Worm (Caenorhabditis elegans) whole organism, young adult: ENCODE measurements around the gene F20G2.2.

Experiments used
- B0035.1 ChIP-seq: sonication (generic microtip); optimal IDR thresholded peaks from 2 replicates; lab custom pipeline; 2016; ENCODE audit warnings: missing genetic modification characterization, mild to moderate bottlenecking, missing compliant biosample characterization, missing genotype, missing genetic modification reagents
- D2030.7 ChIP-seq: fragments of 200-800 bp; sonication (Bioruptor generic); IDR thresholded peaks from 2 replicates; pipeline ENCODE4 v1.3.6; 2022; ENCODE audit warnings: missing genetic modification reagents, missing genetic modification characterization, missing compliant biosample characterization
- F10E7.11 ChIP-seq: sonication (generic microtip); optimal IDR thresholded peaks from 2 replicates; lab custom pipeline; 2017; ENCODE audit warnings: mild to moderate bottlenecking, missing genetic modification characterization, moderate library complexity, missing compliant biosample characterization
- F22D6.2 ChIP-seq: sonication (generic microtip); optimal IDR thresholded peaks from 2 replicates; lab custom pipeline; 2016; ENCODE audit warnings: mild to moderate bottlenecking, missing genetic modification characterization, missing compliant biosample characterization
- F39B2.1 ChIP-seq: fragments of 200-800 bp; sonication (Bioruptor generic); IDR thresholded peaks from 2 replicates; pipeline ENCODE4 v1.3.6; 2022; ENCODE audit warnings: missing genetic modification reagents, missing genetic modification characterization, missing compliant biosample characterization
- F57A8.1 ChIP-seq: fragments of 200-800 bp; sonication (Bioruptor generic); optimal IDR thresholded peaks from 2 replicates; lab custom pipeline; 2018; ENCODE audit warnings: mild to moderate bottlenecking, missing genetic modification characterization, moderate library complexity, missing compliant biosample characterization
- F57C9.4 ChIP-seq: sonication (generic microtip); optimal IDR thresholded peaks from 2 replicates; lab custom pipeline; 2017; ENCODE audit warnings: mild to moderate bottlenecking, missing genetic modification characterization, missing compliant biosample characterization
- Y67H2A.10 ChIP-seq: fragments of 200-800 bp; sonication (Bioruptor generic); conservative IDR thresholded peaks from 2 replicates; pipeline ENCODE4 v1.3.6; 2022; ENCODE audit warnings: missing genetic modification reagents, missing genetic modification characterization, missing compliant biosample characterization
- Y79H2A.3 ChIP-seq: fragments of 200-800 bp; sonication (Bioruptor generic); conservative IDR thresholded peaks from 2 replicates; pipeline ENCODE4 v1.3.6; 2022; ENCODE audit warnings: missing genetic modification reagents, missing genetic modification characterization, missing compliant biosample characterization
- Y95B8A.8 ChIP-seq: fragments of 200-800 bp; sonication (Bioruptor generic); IDR thresholded peaks from 2 replicates; pipeline ENCODE4 v1.3.6; 2022; ENCODE audit warnings: missing genetic modification reagents, missing genetic modification characterization, missing compliant biosample characterization
- akir-1 ChIP-seq: fragments of 200-800 bp; sonication (Bioruptor generic); optimal IDR thresholded peaks from 2 replicates; lab custom pipeline; 2018; ENCODE audit warnings: mild to moderate bottlenecking, missing genetic modification characterization, moderate library complexity, missing compliant biosample characterization
- aptf-2 ChIP-seq: fragments of 200-800 bp; sonication (Bioruptor generic); conservative IDR thresholded peaks from 2 replicates; pipeline ENCODE4 v1.3.6; 2022; ENCODE audit warnings: missing genetic modification reagents, missing genetic modification characterization, missing compliant biosample characterization
- aptf-3 ChIP-seq: fragments of 200-800 bp; sonication (Bioruptor generic); IDR thresholded peaks from 2 replicates; pipeline ENCODE4 v1.3.6; 2022; ENCODE audit warnings: missing genetic modification characterization, missing compliant biosample characterization
- attf-3 ChIP-seq: fragments of 200-800 bp; sonication (Bioruptor generic); conservative IDR thresholded peaks from 2 replicates; pipeline ENCODE4 v1.3.6; 2022; ENCODE audit warnings: missing genetic modification reagents, missing genetic modification characterization, missing compliant biosample characterization
- attf-6 ChIP-seq: fragments of 200-800 bp; sonication (Bioruptor generic); IDR thresholded peaks from 2 replicates; pipeline ENCODE4 v1.3.6; 2022; ENCODE audit warnings: missing genetic modification reagents, missing genetic modification characterization, missing compliant biosample characterization
- bed-2 ChIP-seq: fragments of 200-800 bp; sonication (Bioruptor generic); IDR thresholded peaks from 2 replicates; pipeline ENCODE4 v1.3.6; 2022; ENCODE audit warnings: missing genetic modification reagents, missing genetic modification characterization, missing compliant biosample characterization
- ccch-3 ChIP-seq: fragments of 200-800 bp; sonication (Bioruptor generic); optimal IDR thresholded peaks from 2 replicates; lab custom pipeline; 2018; ENCODE audit warnings: mild to moderate bottlenecking, missing genetic modification characterization, missing compliant biosample characterization
- cebp-1 ChIP-seq, 2 experiments: fragments of 200-800 bp in 1 of 2; sonication (Bioruptor generic) in 1 of 2; sonication (generic microtip) in 1 of 2; IDR thresholded peaks in 1 of 2; optimal IDR thresholded peaks in 1 of 2; 2 replicates each; pipeline versions ENCODE4 v1.3.6 to Lab custom; 2017 to 2022; ENCODE audit warnings: missing compliant biosample characterization in 2 of 2, missing genetic modification characterization in 2 of 2, mild to moderate bottlenecking in 1 of 2, missing genetic modification reagents in 1 of 2, moderate library complexity in 1 of 2
- ceh-91 ChIP-seq: fragments of 200-800 bp; sonication (Bioruptor generic); IDR thresholded peaks from 2 replicates; pipeline ENCODE4 v1.3.6; 2022; ENCODE audit warnings: missing genetic modification reagents, missing genetic modification characterization, missing compliant biosample characterization
- chd-7 ChIP-seq: sonication (generic microtip); optimal IDR thresholded peaks from 2 replicates; lab custom pipeline; 2016; ENCODE audit warnings: mild to moderate bottlenecking, missing genetic modification characterization, moderate library complexity, missing compliant biosample characterization
- egl-18 ChIP-seq: fragments of 200-800 bp; sonication (Bioruptor generic); IDR thresholded peaks from 2 replicates; pipeline ENCODE4 v1.3.6; 2022; ENCODE audit warnings: missing genetic modification reagents, missing genetic modification characterization, missing compliant biosample characterization
- ets-4 ChIP-seq: fragments of 200-800 bp; sonication (Bioruptor generic); optimal IDR thresholded peaks from 2 replicates; lab custom pipeline; 2018; ENCODE audit warnings: mild to moderate bottlenecking, missing genetic modification characterization, missing compliant biosample characterization
- gei-17 ChIP-seq: fragments of 200-800 bp; sonication (Bioruptor generic); optimal IDR thresholded peaks from 2 replicates; lab custom pipeline; 2018; ENCODE audit warnings: mild to moderate bottlenecking, missing genetic modification characterization, missing compliant biosample characterization
- him-1 ChIP-seq: sonication (generic microtip); optimal IDR thresholded peaks from 2 replicates; lab custom pipeline; 2016; ENCODE audit warnings: missing genotype, missing genetic modification reagents, missing genetic modification characterization, missing compliant biosample characterization
- hlh-12 ChIP-seq: sonication (generic microtip); optimal IDR thresholded peaks from 2 replicates; lab custom pipeline; 2016; ENCODE audit warnings: missing genetic modification characterization, missing compliant biosample characterization
- lin-54 ChIP-seq: fragments of 200-800 bp; sonication (Bioruptor generic); optimal IDR thresholded peaks from 2 replicates; lab custom pipeline; 2018; ENCODE audit warnings: mild to moderate bottlenecking, missing genetic modification characterization, missing compliant biosample characterization
- madf-10 ChIP-seq: sonication (generic microtip); optimal IDR thresholded peaks from 2 replicates; lab custom pipeline; 2016; ENCODE audit warnings: mild to moderate bottlenecking, missing genetic modification characterization, missing compliant biosample characterization
- madf-6 ChIP-seq: fragments of 200-800 bp; sonication (Bioruptor generic); IDR thresholded peaks from 2 replicates; pipeline ENCODE4 v1.3.6; 2022; ENCODE audit warnings: missing genetic modification reagents, missing genetic modification characterization, missing compliant biosample characterization
- mcd-1 ChIP-seq: fragments of 200-800 bp; sonication (Bioruptor generic); IDR thresholded peaks from 2 replicates; pipeline ENCODE4 v1.3.6; 2022; ENCODE audit warnings: missing genetic modification reagents, missing genetic modification characterization, missing compliant biosample characterization
- mxl-1 ChIP-seq: sonication (generic microtip); optimal IDR thresholded peaks from 2 replicates; lab custom pipeline; 2016; ENCODE audit warnings: missing genetic modification characterization, missing compliant biosample characterization
- nfya-2 ChIP-seq: fragments of 200-800 bp; sonication (Bioruptor generic); IDR thresholded peaks from 2 replicates; pipeline ENCODE4 v1.3.6; 2022; ENCODE audit warnings: missing genetic modification reagents, missing genetic modification characterization, missing compliant biosample characterization
- nfyb-1 ChIP-seq: fragments of 200-800 bp; sonication (Bioruptor generic); IDR thresholded peaks from 2 replicates; pipeline ENCODE4 v1.3.6; 2022; ENCODE audit warnings: missing genetic modification reagents, missing genetic modification characterization, missing compliant biosample characterization
- nhr-179 ChIP-seq: sonication (generic microtip); optimal IDR thresholded peaks from 2 replicates; lab custom pipeline; 2016; ENCODE audit warnings: mild to moderate bottlenecking, missing genetic modification characterization, missing compliant biosample characterization
- nhr-27 ChIP-seq: fragments of 200-800 bp; sonication (Bioruptor generic); optimal IDR thresholded peaks from 2 replicates; lab custom pipeline; 2018; ENCODE audit warnings: mild to moderate bottlenecking, missing genetic modification characterization, moderate library complexity, missing compliant biosample characterization
- nhr-90 ChIP-seq: sonication (generic microtip); optimal IDR thresholded peaks from 2 replicates; lab custom pipeline; 2016; ENCODE audit warnings: missing genotype, mild to moderate bottlenecking, missing genetic modification characterization, missing compliant biosample characterization
- rcor-1 ChIP-seq: fragments of 200-800 bp; sonication (Bioruptor generic); IDR thresholded peaks from 2 replicates; pipeline ENCODE4 v1.3.6; 2022; ENCODE audit warnings: missing genetic modification reagents, missing genetic modification characterization, missing compliant biosample characterization
- sea-2 ChIP-seq: fragments of 200-800 bp; sonication (Bioruptor generic); IDR thresholded peaks from 2 replicates; pipeline ENCODE4 v1.3.6; 2022; ENCODE audit warnings: missing genetic modification characterization, missing compliant biosample characterization
- snpc-1.1 ChIP-seq: sonication (generic microtip); optimal IDR thresholded peaks from 2 replicates; lab custom pipeline; 2017; ENCODE audit warnings: missing genetic modification characterization, mild to moderate bottlenecking, missing compliant biosample characterization, antibody characterized with exemption, moderate library complexity, missing genotype, missing genetic modification reagents; ENCODE audit not compliant: insufficient read depth
- tlf-1 ChIP-seq: fragments of 200-800 bp; sonication (Bioruptor generic); optimal IDR thresholded peaks from 2 replicates; lab custom pipeline; 2018; ENCODE audit warnings: mild to moderate bottlenecking, missing genetic modification characterization, missing compliant biosample characterization
- unc-130 ChIP-seq: sonication (generic microtip); optimal IDR thresholded peaks from 2 replicates; lab custom pipeline; 2016; ENCODE audit warnings: missing genetic modification reagents, missing genetic modification characterization, missing compliant biosample characterization
- xnd-1 ChIP-seq: sonication (generic microtip); optimal IDR thresholded peaks from 2 replicates; lab custom pipeline; 2016; ENCODE audit warnings: missing genotype, missing genetic modification reagents, missing genetic modification characterization, missing compliant biosample characterization
- zim-3 ChIP-seq: sonication (generic microtip); optimal IDR thresholded peaks from 2 replicates; lab custom pipeline; 2017; ENCODE audit warnings: mild to moderate bottlenecking, missing genetic modification characterization, moderate library complexity, missing compliant biosample characterization
- ztf-28 ChIP-seq: fragments of 200-800 bp; sonication (Bioruptor generic); IDR thresholded peaks from 2 replicates; pipeline ENCODE4 v1.3.6; 2022; ENCODE audit warnings: missing genetic modification reagents, missing genetic modification characterization, missing compliant biosample characterization

Gene F20G2.2

DNA sequence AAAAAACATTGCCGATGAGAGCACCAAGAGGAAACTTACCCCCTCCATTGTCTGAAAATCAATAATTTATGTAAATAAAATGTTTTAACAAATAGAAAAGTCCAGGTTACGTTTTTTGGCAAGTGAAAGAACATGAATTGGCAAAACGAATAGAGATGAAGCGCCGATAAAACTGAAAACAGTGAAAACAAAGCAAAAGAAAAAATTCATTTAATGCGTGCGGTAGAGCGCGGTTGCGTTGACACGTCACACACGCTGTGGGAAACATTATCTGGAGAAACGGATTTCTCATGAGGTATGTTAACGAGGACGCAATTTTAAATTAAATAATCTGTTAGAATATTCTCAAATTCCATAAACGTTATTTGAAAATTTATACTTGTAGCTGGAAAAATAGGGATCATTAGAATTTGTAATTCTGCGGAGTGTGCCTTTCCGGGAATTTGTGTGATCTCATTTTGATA, 41.0 kb downstream of the F20G2.2 start, which contains the start of gene zipt-9 (continued):
- TF ChIP-seq snpc-1.1 (tag; lab: Kevin White, UChicago) (no peak), cebp-1 (GFP tag; IDR thresholded peaks at IDR 0.05; lab: Robert Waterston, UW) (no peak), cebp-1 (tag; optimal IDR thresholded peaks at IDR 0.05; lab: Kevin White, UChicago) (no peak), xnd-1 (no peak), nhr-27 (tag; lab: Kevin White, UChicago) (no peak), sea-2 (no peak), chd-7 (tag; lab: Kevin White, UChicago) (no peak), rcor-1 (GFP tag; lab: Robert Waterston, UW) (0 out of 2 replicates have a peak, but pooled peaks have one; percentile 16), aptf-2 (0 out of 2 replicates have a peak, but pooled peaks have one; percentile 14), B0035.1 (no peak), nfya-2 (GFP tag; lab: Robert Waterston, UW) (no peak), attf-6 (GFP tag; lab: Robert Waterston, UW) (no peak), ets-4 (GFP tag; lab: Kevin White, UChicago) (no peak), lin-54 (GFP tag; lab: Kevin White, UChicago) (peak; percentile 58), attf-3 (GFP tag; lab: Robert Waterston, UW) (peak; percentile 64; the same call in 1 of the 2 replicates), F57A8.1 (no peak), madf-10 (peak; percentile 60), ceh-91 (peak; percentile 54), nhr-90 (no peak), Y67H2A.10 (GFP tag; lab: Robert Waterston, UW) (no peak), zim-3 (no peak), gei-17 (GFP tag; lab: Kevin White, UChicago) (no peak), mcd-1 (peak; percentile 94), mxl-1 (tag; lab: Kevin White, UChicago) (no peak), tlf-1 (GFP tag; lab: Kevin White, UChicago) (no peak), unc-130 (GFP tag; lab: Kevin White, UChicago) (peak; percentile 15), ccch-3 (peak; percentile 64), D2030.7 (GFP tag; lab: Robert Waterston, UW) (peak; percentile 47; the same call in 1 of the 2 replicates), Y79H2A.3 (GFP tag; lab: Robert Waterston, UW) (no peak), egl-18 (GFP tag; lab: Robert Waterston, UW) (no peak), F22D6.2 (peak; percentile 23), bed-2 (GFP tag; lab: Robert Waterston, UW) (0 out of 2 replicates have a peak, but pooled peaks have one; percentile 44), F57C9.4 (tag; lab: Kevin White, UChicago) (no peak), nfyb-1 (GFP tag; lab: Robert Waterston, UW) (no peak), aptf-3 (GFP tag; lab: Robert Waterston, UW) (no peak), him-1 (tag; lab: Kevin White, UChicago) (peak; percentile 24), F39B2.1 (GFP tag; lab: Robert Waterston, UW) (no peak)

- no peak for TF ChIP-seq F22D6.2
- TF ChIP-seq F10E7.11, result no peak
- no peak for TF ChIP-seq sea-2
- TF ChIP-seq nfya-2 (GFP tag; lab: Robert Waterston, UW), result no peak
- no peak for TF ChIP-seq lin-54 (GFP tag; lab: Kevin White, UChicago)
- TF ChIP-seq hlh-12 (tag; lab: Kevin White, UChicago), result no peak
- TF ChIP-seq madf-6 (GFP tag; lab: Robert Waterston, UW), result no peak
- no peak for TF ChIP-seq attf-3 (GFP tag; lab: Robert Waterston, UW)
- no peak for TF ChIP-seq ztf-28 (GFP tag; lab: Robert Waterston, UW)
- TF ChIP-seq akir-1 (GFP tag; lab: Kevin White, UChicago), result no peak
- no peak for TF ChIP-seq mcd-1
- no peak for TF ChIP-seq Y95B8A.8
- TF ChIP-seq B0035.1, result no peak
- TF ChIP-seq nhr-179 (tag; lab: Kevin White, UChicago), result no peak
These were observed 45.1 kb downstream of the F20G2.2 start, which contains the start of gene srx-96 for ce11 chrV:13711060-13711459. srx-96 (plus strand) TSS chrV:13711360.
